Fruit fly (Drosophila melanogaster) whole organism, embryonic: Measurements from ENCODE around the gene Tom40.
A peak's percentile ranks its signal among the peaks of the same experiment; 100 is the strongest.

Experiments
- Ada2b ChIP-seq: fragments of 200-800 bp; sonication (Bioruptor generic); IDR thresholded peaks from 2 replicates; pipeline ENCODE4 v1.3.6; 2022; ENCODE audit warnings: missing biosample characterization, missing genetic modification characterization
- CG10321 ChIP-seq: fragments of 200-800 bp; sonication (Bioruptor generic); IDR thresholded peaks from 2 replicates; pipeline ENCODE4 v1.3.6; 2022; ENCODE audit warnings: missing biosample characterization, missing genetic modification characterization
- CG11093 ChIP-seq: fragments of 200-800 bp; sonication (Bioruptor generic); IDR thresholded peaks from 3 replicates; pipeline ENCODE4 v1.3.6; 2022; ENCODE audit warnings: missing biosample characterization, missing genetic modification characterization
- CG12236 ChIP-seq: fragments of 200-800 bp; sonication (Bioruptor generic); optimal IDR thresholded peaks from 2 replicates; lab custom pipeline; 2016; ENCODE audit warnings: missing biosample characterization, missing genetic modification characterization
- CG12744 ChIP-seq: fragments of 200-800 bp; sonication (Bioruptor generic); optimal IDR thresholded peaks from 2 replicates; lab custom pipeline; 2016; ENCODE audit warnings: missing biosample characterization, missing genetic modification characterization
- CG1529 ChIP-seq: fragments of 200-800 bp; sonication (Bioruptor generic); optimal IDR thresholded peaks from 3 replicates; lab custom pipeline; 2018; ENCODE audit warnings: missing biosample characterization, missing genetic modification characterization
- CG17385 ChIP-seq: fragments of 200-800 bp; sonication (Bioruptor generic); optimal IDR thresholded peaks from 3 replicates; lab custom pipeline; 2018; ENCODE audit warnings: missing biosample characterization, mild to moderate bottlenecking, missing genetic modification characterization
- CG17829 ChIP-seq: fragments of 200-800 bp; optimal IDR thresholded peaks from 2 replicates; lab custom pipeline; 2019; ENCODE audit warnings: missing biosample characterization, mild to moderate bottlenecking, missing genetic modification characterization, moderate library complexity
- CG18599 ChIP-seq: fragments of 200-800 bp; sonication (Bioruptor generic); optimal IDR thresholded peaks from 3 replicates; lab custom pipeline; 2017; ENCODE audit warnings: missing biosample characterization, missing genetic modification characterization, mild to moderate bottlenecking, moderate library complexity, missing genetic modification reagents
- CG30020 ChIP-seq: fragments of 200-800 bp; optimal IDR thresholded peaks from 2 replicates; lab custom pipeline; 2019; ENCODE audit warnings: missing biosample characterization, mild to moderate bottlenecking, missing genetic modification characterization, moderate library complexity
- CG8388 ChIP-seq: fragments of 200-800 bp; sonication (Bioruptor generic); optimal IDR thresholded peaks from 2 replicates; lab custom pipeline; 2019; ENCODE audit warnings: missing biosample characterization, mild to moderate bottlenecking, missing genetic modification characterization, moderate library complexity
- CG9727 ChIP-seq: fragments of 200-800 bp; sonication (Bioruptor generic); optimal IDR thresholded peaks from 3 replicates; lab custom pipeline; 2017; ENCODE audit warnings: missing biosample characterization, mild to moderate bottlenecking, missing genetic modification characterization
- CG9797 ChIP-seq: fragments of 200-800 bp; sonication (Bioruptor generic); optimal IDR thresholded peaks from 3 replicates; lab custom pipeline; 2018; ENCODE audit warnings: missing biosample characterization, mild to moderate bottlenecking, missing genetic modification characterization
- CTCF ChIP-seq: fragments of 200-800 bp; sonication (Bioruptor generic); optimal IDR thresholded peaks from 2 replicates; lab custom pipeline; 2017; ENCODE audit warnings: missing biosample characterization, mild to moderate bottlenecking, missing genetic modification characterization, moderate library complexity
- CkIIα-i1 ChIP-seq: fragments of 200-800 bp; sonication (Bioruptor generic); IDR thresholded peaks from 2 replicates; pipeline ENCODE4 v1.3.6; 2022; ENCODE audit warnings: missing biosample characterization, missing genetic modification characterization
- Dip3 ChIP-seq: fragments of 200-800 bp; sonication (Bioruptor generic); optimal IDR thresholded peaks from 3 replicates; lab custom pipeline; 2016; ENCODE audit warnings: missing biosample characterization, missing genetic modification characterization
- Ets65A ChIP-seq: fragments of 200-800 bp; sonication (Bioruptor generic); peaks from one replicate; lab custom pipeline; 2016; ENCODE audit warnings: missing biosample characterization, missing genetic modification characterization
- Hand ChIP-seq: fragments of 200-800 bp; sonication (Bioruptor generic); optimal IDR thresholded peaks from 2 replicates; lab custom pipeline; 2017; ENCODE audit warnings: mild to moderate bottlenecking, missing biosample characterization, missing genetic modification reagents, missing genetic modification characterization
- Hey ChIP-seq: fragments of 200-800 bp; sonication (Bioruptor generic); optimal IDR thresholded peaks from 3 replicates; lab custom pipeline; 2018; ENCODE audit warnings: missing biosample characterization, mild to moderate bottlenecking, missing genetic modification characterization
- Mrtf ChIP-seq: fragments of 200-800 bp; sonication (Bioruptor generic); IDR thresholded peaks from 3 replicates; pipeline ENCODE4 v1.3.6; 2022; ENCODE audit warnings: missing biosample characterization, missing genetic modification characterization
- NC2α ChIP-seq: fragments of 200-800 bp; sonication (Bioruptor generic); optimal IDR thresholded peaks from 2 replicates; lab custom pipeline; 2016; ENCODE audit warnings: missing biosample characterization, missing genetic modification characterization
- Oli ChIP-seq: fragments of 200-800 bp; sonication (Bioruptor generic); optimal IDR thresholded peaks from 2 replicates; lab custom pipeline; 2018; ENCODE audit warnings: missing biosample characterization, mild to moderate bottlenecking, missing genetic modification characterization, moderate library complexity
- PHDP ChIP-seq: fragments of 200-800 bp; sonication (Bioruptor generic); optimal IDR thresholded peaks from 3 replicates; lab custom pipeline; 2018; ENCODE audit warnings: missing biosample characterization, mild to moderate bottlenecking, missing genetic modification characterization, moderate library complexity
- Stat92E ChIP-seq, 3 experiments: fragments of >200 bp in 2 of 3; fragments of 200-800 bp in 1 of 3; sonication (Bioruptor generic) in 1 of 3; optimal IDR thresholded peaks; 2 replicates each; lab custom pipeline; 2017 to 2019; ENCODE audit warnings: missing biosample characterization in 3 of 3, missing genetic modification characterization in 3 of 3, mild to moderate bottlenecking in 1 of 3, moderate library complexity in 1 of 3
- ash1 ChIP-seq: fragments of 200-800 bp; sonication (Bioruptor generic); optimal IDR thresholded peaks from 2 replicates; lab custom pipeline; 2018; ENCODE audit warnings: missing biosample characterization, mild to moderate bottlenecking, missing genetic modification characterization
- az2 ChIP-seq: fragments of 200-800 bp; sonication (Bioruptor generic); optimal IDR thresholded peaks from 3 replicates; lab custom pipeline; 2016; ENCODE audit warnings: missing biosample characterization, missing genetic modification characterization
- bsh ChIP-seq, 2 experiments: fragments of 200-800 bp; sonication (Bioruptor generic); optimal IDR thresholded peaks; 2 replicates each; lab custom pipeline; 2017 to 2018; ENCODE audit warnings: mild to moderate bottlenecking in 2 of 2, missing biosample characterization in 2 of 2, missing genetic modification characterization in 2 of 2, moderate library complexity in 1 of 2
- danr ChIP-seq: fragments of 200-800 bp; sonication (Bioruptor generic); IDR thresholded peaks from 2 replicates; pipeline ENCODE4 v1.3.6; 2022; ENCODE audit warnings: missing biosample characterization, missing genetic modification characterization
- disco-r ChIP-seq: fragments of 200-800 bp; sonication (Bioruptor generic); optimal IDR thresholded peaks from 2 replicates; lab custom pipeline; 2016; ENCODE audit warnings: missing biosample characterization, missing genetic modification characterization
- fd3F ChIP-seq: fragments of 200-800 bp; sonication (Bioruptor generic); optimal IDR thresholded peaks from 2 replicates; lab custom pipeline; 2018; ENCODE audit warnings: missing biosample characterization, mild to moderate bottlenecking, missing genetic modification characterization, moderate library complexity
- fd64A ChIP-seq: fragments of 200-800 bp; sonication (Bioruptor generic); optimal IDR thresholded peaks from 3 replicates; lab custom pipeline; 2018; ENCODE audit warnings: missing biosample characterization, mild to moderate bottlenecking, missing genetic modification characterization
- ftz-f1 ChIP-seq: fragments of 200-800 bp; sonication (Bioruptor generic); optimal IDR thresholded peaks from 2 replicates; lab custom pipeline; 2016; ENCODE audit warnings: missing biosample characterization, missing genetic modification characterization
- grau ChIP-seq: fragments of 200-800 bp; optimal IDR thresholded peaks from 3 replicates; lab custom pipeline; 2019; ENCODE audit warnings: missing biosample characterization, mild to moderate bottlenecking, missing genetic modification characterization, moderate library complexity
- kay ChIP-seq: fragments of 200-800 bp; sonication (Bioruptor generic); optimal IDR thresholded peaks from 2 replicates; lab custom pipeline; 2016; ENCODE audit warnings: missing biosample characterization, missing genetic modification characterization
- lab ChIP-seq: fragments of 200-800 bp; sonication (Bioruptor generic); optimal IDR thresholded peaks from 3 replicates; lab custom pipeline; 2017; ENCODE audit warnings: missing biosample characterization, missing genetic modification characterization, mild to moderate bottlenecking, moderate library complexity, missing genetic modification reagents
- nom ChIP-seq: fragments of 200-800 bp; sonication (Bioruptor generic); optimal IDR thresholded peaks from 2 replicates; lab custom pipeline; 2017; ENCODE audit warnings: missing biosample characterization, missing genetic modification characterization, mild to moderate bottlenecking, moderate library complexity, missing genetic modification reagents
- org-1 ChIP-seq: fragments of 200-800 bp; sonication (Bioruptor generic); optimal IDR thresholded peaks from 2 replicates; lab custom pipeline; 2017; ENCODE audit warnings: missing biosample characterization, missing genetic modification characterization
- pho ChIP-seq: fragments of 200-800 bp; sonication (Bioruptor generic); optimal IDR thresholded peaks from 2 replicates; lab custom pipeline; 2016; ENCODE audit warnings: missing biosample characterization, missing genetic modification characterization
- phol ChIP-seq: fragments of 200-800 bp; sonication (Bioruptor generic); optimal IDR thresholded peaks from 3 replicates; lab custom pipeline; 2018; ENCODE audit warnings: missing biosample characterization, mild to moderate bottlenecking, missing genetic modification characterization, moderate library complexity
- pzg ChIP-seq: fragments of 200-800 bp; sonication (Bioruptor generic); optimal IDR thresholded peaks from 3 replicates; lab custom pipeline; 2018; ENCODE audit warnings: missing biosample characterization, mild to moderate bottlenecking, missing genetic modification characterization, moderate library complexity
- sim ChIP-seq: fragments of 200-800 bp; sonication (Bioruptor generic); IDR thresholded peaks from 2 replicates; pipeline ENCODE4 v1.3.6; 2022; ENCODE audit warnings: missing biosample characterization, missing genetic modification characterization
- sna ChIP-seq: fragments of 200-800 bp; sonication (Bioruptor generic); IDR thresholded peaks from 2 replicates; pipeline ENCODE4 v1.3.6; 2022; ENCODE audit warnings: missing biosample characterization, missing genetic modification characterization; ENCODE audit not compliant: partially characterized antibody
- so ChIP-seq: fragments of 200-800 bp; sonication (Bioruptor generic); IDR thresholded peaks from 3 replicates; pipeline ENCODE4 v1.3.6; 2022; ENCODE audit warnings: missing biosample characterization, missing genetic modification characterization
- stc ChIP-seq: fragments of 200-800 bp; sonication (Bioruptor generic); IDR thresholded peaks from 2 replicates; pipeline ENCODE4 v1.3.6; 2022; ENCODE audit warnings: missing biosample characterization, missing genetic modification characterization
- tgo ChIP-seq: fragments of 200-800 bp; sonication (Bioruptor generic); IDR thresholded peaks from 3 replicates; pipeline ENCODE4 v1.3.6; 2022; ENCODE audit warnings: missing biosample characterization, missing genetic modification characterization
- ttk ChIP-seq: fragments of 200-800 bp; sonication (Bioruptor generic); IDR thresholded peaks from 2 replicates; pipeline ENCODE4 v2.1.2; 2022; ENCODE audit warnings: missing biosample characterization, missing genetic modification characterization
- tx ChIP-seq: fragments of 200-800 bp; sonication (Bioruptor generic); optimal IDR thresholded peaks from 2 replicates; lab custom pipeline; 2016; ENCODE audit warnings: missing biosample characterization, missing genetic modification characterization
- wdn ChIP-seq: fragments of 200-800 bp; sonication (Bioruptor generic); IDR thresholded peaks from 2 replicates; pipeline ENCODE4 v1.3.6; 2022; ENCODE audit warnings: missing biosample characterization, missing genetic modification characterization
- zen ChIP-seq: fragments of 200-800 bp; sonication (Bioruptor generic); optimal IDR thresholded peaks from 3 replicates; lab custom pipeline; 2018; ENCODE audit warnings: missing biosample characterization, mild to moderate bottlenecking, missing genetic modification characterization, moderate library complexity

Tom40 gene

dm6 chrX:7734131-7734930 is 2.4 kb upstream of the Tom40 start, which contains the start of the genes Pdp and Rab39 (continued):
- TF ChIP-seq CG12744 (GFP tag; lab: Kevin White, UChicago) = no peak
- TF ChIP-seq bsh (GFP tag; optimal IDR thresholded peaks at IDR 0.05; lab: Kevin White, UChicago) = peak in 1 of 2 experiments; percentile 65
- peak; percentile 49; the same call in 1 of the 2 replicates for TF ChIP-seq wdn
- TF ChIP-seq CG11093 (GFP tag; lab: Robert Waterston, UW) = peak; percentile 75; the same call in 2 of the 3 replicates
- no peak for TF ChIP-seq ash1 (GFP tag; lab: Kevin White, UChicago)
- peak; percentile 84 for TF ChIP-seq CG8388 (GFP tag; lab: Kevin White, UChicago)
- TF ChIP-seq Oli (tag; lab: Kevin White, UChicago) = peak; percentile 63
- TF ChIP-seq az2 = peak; percentile 72
- TF ChIP-seq PHDP (tag; lab: Kevin White, UChicago) = peak; percentile 72
- peak; percentile 31 for TF ChIP-seq org-1 (GFP tag; lab: Kevin White, UChicago)
- TF ChIP-seq CG12236 (GFP tag; lab: Kevin White, UChicago) = no peak
- peak; percentile 63 for TF ChIP-seq ttk (GFP tag; lab: Robert Waterston, UW)
- TF ChIP-seq pho (GFP tag; lab: Kevin White, UChicago) = peak; percentile 78
- TF ChIP-seq ftz-f1 = no peak
- TF ChIP-seq Dip3 (GFP tag; lab: Kevin White, UChicago) = peak; percentile 68
- peak; percentile 78 for TF ChIP-seq phol
- TF ChIP-seq tgo (GFP tag; lab: Robert Waterston, UW) = peak; percentile 83
- TF ChIP-seq Hand (GFP tag; lab: Kevin White, UChicago) = peak; percentile 1
- TF ChIP-seq tx = peak; percentile 35
- peak; percentile 81 for TF ChIP-seq CG17829
- TF ChIP-seq CG18599 (GFP tag; lab: Kevin White, UChicago) = peak; percentile 81
- TF ChIP-seq fd64A (GFP tag; lab: Kevin White, UChicago) = no peak
- TF ChIP-seq fd3F = peak; percentile 70
- TF ChIP-seq so (GFP tag; lab: Robert Waterston, UW) = peak; percentile 36; the same call in 1 of the 3 replicates
- 0 out of 3 replicates have a peak, but pooled peaks have one; percentile 60 for TF ChIP-seq Mrtf (GFP tag; lab: Robert Waterston, UW)
- TF ChIP-seq Ada2b (GFP tag; lab: Robert Waterston, UW) = peak; percentile 76
- peak; percentile 71 for TF ChIP-seq CG17385 (GFP tag; lab: Kevin White, UChicago)
- peak; percentile 98 for TF ChIP-seq Ets65A (GFP tag; lab: Kevin White, UChicago)
- TF ChIP-seq nom (GFP tag; lab: Kevin White, UChicago) = no peak
- peak; percentile 15 for TF ChIP-seq zen (tag; lab: Kevin White, UChicago)
- peak; percentile 75 for TF ChIP-seq CG9727 (GFP tag; lab: Kevin White, UChicago)
- peak; percentile 69 for TF ChIP-seq CG30020 (tag; lab: Kevin White, UChicago)
- TF ChIP-seq danr (GFP tag; lab: Robert Waterston, UW) = peak; percentile 73
- TF ChIP-seq pzg = peak; percentile 68
- peak; percentile 21; the same call in 1 of the 2 replicates for TF ChIP-seq sim (GFP tag; lab: Robert Waterston, UW)
- TF ChIP-seq disco-r (GFP tag; lab: Kevin White, UChicago) = no peak
- TF ChIP-seq CG10321 (GFP tag; lab: Robert Waterston, UW) = no peak
- TF ChIP-seq lab (GFP tag; lab: Kevin White, UChicago) = peak; percentile 81
- TF ChIP-seq sna (GFP tag; lab: Robert Waterston, UW) = peak; percentile 94
- no peak for TF ChIP-seq CG1529 (GFP tag; lab: Kevin White, UChicago)
- peak; percentile 30; the same call in 1 of the 2 replicates for TF ChIP-seq CkIIα-i1 (GFP tag; lab: Robert Waterston, UW)
- no peak for TF ChIP-seq Hey (tag; lab: Kevin White, UChicago)
- 0 out of 2 replicates have a peak, but pooled peaks have one; percentile 50 for TF ChIP-seq stc (GFP tag; lab: Robert Waterston, UW)
- peak; percentile 83 for TF ChIP-seq grau
- TF ChIP-seq NC2α (GFP tag; lab: Kevin White, UChicago) = peak; percentile 6
- peak; percentile 47 for TF ChIP-seq kay (GFP tag; lab: Kevin White, UChicago)
- TF ChIP-seq Stat92E (GFP tag; optimal IDR thresholded peaks at IDR 0.05; lab: Kevin White, UChicago) = no peak
- TF ChIP-seq CG9797 = peak; percentile 48
- TF ChIP-seq CTCF = no peak
